Worm (Caenorhabditis elegans) whole organism, L4 larva: Measurements from ENCODE around the gene F14D7.14.

Experiments used
- F10B5.3 ChIP-seq: sonication (generic microtip); optimal IDR thresholded peaks from 2 replicates; lab custom pipeline; 2016; ENCODE audit warnings: mild to moderate bottlenecking, missing genetic modification characterization, missing compliant biosample characterization
- F26F4.8 ChIP-seq: fragments of 200-800 bp; sonication (Bioruptor generic); conservative IDR thresholded peaks from 2 replicates; pipeline ENCODE4 v1.3.6; 2022; ENCODE audit warnings: missing genetic modification characterization, missing compliant biosample characterization
- R02D3.7 ChIP-seq: fragments of 150-350 bp; sonication (generic microtip); optimal IDR thresholded peaks from 3 replicates; lab custom pipeline; 2014; ENCODE audit warnings: missing biosample characterization, missing genetic modification characterization
- T20F7.1 ChIP-seq: fragments of 200-800 bp; sonication (Bioruptor generic); optimal IDR thresholded peaks from 2 replicates; lab custom pipeline; 2018; ENCODE audit warnings: mild to moderate bottlenecking, missing genetic modification characterization, missing compliant biosample characterization
- T26A8.4 ChIP-seq: fragments of 200-800 bp; sonication (Bioruptor generic); IDR thresholded peaks from 2 replicates; pipeline ENCODE4 v1.3.6; 2022; ENCODE audit warnings: missing genetic modification characterization, missing compliant biosample characterization
- Y5F2A.4 ChIP-seq: fragments of 200-800 bp; sonication (Bioruptor generic); optimal IDR thresholded peaks from 2 replicates; lab custom pipeline; 2018; ENCODE audit warnings: mild to moderate bottlenecking, missing genetic modification characterization, missing compliant biosample characterization
- aha-1 ChIP-seq: fragments of 150-350 bp; peaks from one replicate; lab custom pipeline; 2014; ENCODE audit warnings: missing biosample characterization, missing genetic modification characterization
- arid-1 ChIP-seq: fragments of 200-800 bp; sonication (Bioruptor generic); conservative IDR thresholded peaks from 2 replicates; pipeline ENCODE4 v1.3.6; 2022; ENCODE audit warnings: missing genetic modification reagents, missing genetic modification characterization, missing compliant biosample characterization
- attf-4 ChIP-seq: sonication (generic microtip); optimal IDR thresholded peaks from 3 replicates; lab custom pipeline; 2017; ENCODE audit warnings: missing biosample characterization, missing genetic modification characterization
- ceh-20 ChIP-seq: fragments of 200-800 bp; sonication (Bioruptor generic); IDR thresholded peaks from 2 replicates; pipeline ENCODE4 v1.3.6; 2022; ENCODE audit warnings: missing genetic modification reagents, missing genetic modification characterization, missing compliant biosample characterization
- ceh-32 ChIP-seq: sonication (generic microtip); optimal IDR thresholded peaks from 2 replicates; lab custom pipeline; 2016; ENCODE audit warnings: mild to moderate bottlenecking, missing genetic modification characterization, missing compliant biosample characterization; ENCODE audit not compliant: poor library complexity
- ceh-44 ChIP-seq: fragments of 200-800 bp; sonication (Bioruptor generic); IDR thresholded peaks from 2 replicates; pipeline ENCODE4 v1.3.6; 2022; ENCODE audit warnings: missing genetic modification reagents, missing genetic modification characterization, missing compliant biosample characterization
- ceh-82 ChIP-seq: sonication (generic microtip); optimal IDR thresholded peaks from 2 replicates; lab custom pipeline; 2017; ENCODE audit warnings: missing biosample characterization, missing genetic modification characterization
- ctbp-1 ChIP-seq: fragments of 200-800 bp; sonication (Bioruptor generic); IDR thresholded peaks from 2 replicates; pipeline ENCODE4 v1.3.6; 2022; ENCODE audit warnings: missing genetic modification reagents, missing genetic modification characterization, missing compliant biosample characterization
- dmd-8 ChIP-seq: fragments of 200-800 bp; sonication (Bioruptor generic); IDR thresholded peaks from 2 replicates; pipeline ENCODE4 v1.3.6; 2022; ENCODE audit warnings: missing genetic modification characterization, missing compliant biosample characterization
- duxl-1 ChIP-seq: sonication (generic microtip); optimal IDR thresholded peaks from 2 replicates; lab custom pipeline; 2016; ENCODE audit warnings: mild to moderate bottlenecking, missing genetic modification characterization, moderate library complexity, missing compliant biosample characterization; ENCODE audit not compliant: poor library complexity
- dve-1 ChIP-seq: sonication (generic microtip); optimal IDR thresholded peaks from 2 replicates; lab custom pipeline; 2017; ENCODE audit warnings: antibody characterized with exemption, mild to moderate bottlenecking, missing genetic modification characterization, missing compliant biosample characterization; ENCODE audit not compliant: insufficient read depth
- egl-27 ChIP-seq: sonication (generic microtip); optimal IDR thresholded peaks from 3 replicates; lab custom pipeline; 2017; ENCODE audit warnings: missing biosample characterization, missing genetic modification reagents, missing genetic modification characterization
- egl-43 ChIP-seq: fragments of 200-800 bp; sonication (Bioruptor generic); IDR thresholded peaks from 2 replicates; pipeline ENCODE4 v1.3.6; 2022; ENCODE audit warnings: missing genetic modification reagents, missing genetic modification characterization, missing compliant biosample characterization
- fkh-10 ChIP-seq: fragments of 150-350 bp; optimal IDR thresholded peaks from 2 replicates; lab custom pipeline; 2014; ENCODE audit warnings: missing biosample characterization, missing genetic modification reagents, missing genetic modification characterization
- gei-8 ChIP-seq: fragments of 200-800 bp; sonication (Bioruptor generic); optimal IDR thresholded peaks from 2 replicates; lab custom pipeline; 2018; ENCODE audit warnings: mild to moderate bottlenecking, missing genetic modification characterization, missing compliant biosample characterization
- hlh-11 ChIP-seq: fragments of 200-800 bp; sonication (Bioruptor generic); optimal IDR thresholded peaks from 2 replicates; lab custom pipeline; 2018; ENCODE audit warnings: mild to moderate bottlenecking, missing genetic modification characterization, missing compliant biosample characterization
- hmg-1.1 ChIP-seq: fragments of 200-800 bp; sonication (Bioruptor generic); IDR thresholded peaks from 2 replicates; pipeline ENCODE4 v1.3.6; 2022; ENCODE audit warnings: missing genetic modification reagents, missing genetic modification characterization, missing compliant biosample characterization
- jun-1 ChIP-seq: fragments of 150-350 bp; optimal IDR thresholded peaks from 2 replicates; lab custom pipeline; 2014; ENCODE audit warnings: missing biosample characterization, missing genetic modification reagents, missing genetic modification characterization
- lin-1 ChIP-seq: fragments of 200-800 bp; sonication (Bioruptor generic); IDR thresholded peaks from 2 replicates; pipeline ENCODE4 v1.3.6; 2022; ENCODE audit warnings: missing genetic modification reagents, missing genetic modification characterization, missing compliant biosample characterization
- lin-13 ChIP-seq: fragments of 150-350 bp; optimal IDR thresholded peaks from 2 replicates; lab custom pipeline; 2014; ENCODE audit warnings: missing biosample characterization, missing genetic modification reagents, missing genetic modification characterization
- lin-15B ChIP-seq: fragments of 150-350 bp; sonication (generic microtip); optimal IDR thresholded peaks from 3 replicates; lab custom pipeline; 2014; ENCODE audit warnings: missing biosample characterization, missing genetic modification characterization
- lir-3 ChIP-seq: sonication (generic microtip); optimal IDR thresholded peaks from 2 replicates; lab custom pipeline; 2016; ENCODE audit warnings: mild to moderate bottlenecking, missing genetic modification characterization, missing compliant biosample characterization
- lsy-2 ChIP-seq, 2 experiments: fragments of 150-350 bp in 1 of 2; sonication (generic microtip) in 1 of 2; optimal IDR thresholded peaks; 2 replicates each; lab custom pipeline; 2014 to 2017; ENCODE audit warnings: missing biosample characterization in 2 of 2, missing genetic modification characterization in 2 of 2
- mep-1 ChIP-seq: fragments of 150-350 bp; sonication (generic microtip); optimal IDR thresholded peaks from 3 replicates; lab custom pipeline; 2014; ENCODE audit warnings: missing biosample characterization, missing genetic modification characterization
- mxl-2 ChIP-seq: fragments of 200-800 bp; sonication (Bioruptor generic); conservative IDR thresholded peaks from 2 replicates; pipeline ENCODE4 v1.3.6; 2022; ENCODE audit warnings: missing genetic modification reagents, missing genetic modification characterization, missing compliant biosample characterization
- mxl-3 ChIP-seq: fragments of 200-800 bp; sonication (Bioruptor generic); optimal IDR thresholded peaks from 2 replicates; lab custom pipeline; 2018; ENCODE audit warnings: mild to moderate bottlenecking, missing genetic modification characterization, missing compliant biosample characterization
- nhr-102 ChIP-seq: sonication (generic microtip); optimal IDR thresholded peaks from 2 replicates; lab custom pipeline; 2016; ENCODE audit warnings: mild to moderate bottlenecking, missing genetic modification characterization, moderate library complexity, missing compliant biosample characterization
- nhr-111 ChIP-seq: fragments of 200-800 bp; sonication (Bioruptor generic); optimal IDR thresholded peaks from 2 replicates; lab custom pipeline; 2018; ENCODE audit warnings: mild to moderate bottlenecking, missing genetic modification characterization, missing compliant biosample characterization
- nhr-25 ChIP-seq: sonication (generic microtip); optimal IDR thresholded peaks from 2 replicates; lab custom pipeline; 2017; ENCODE audit warnings: missing genetic modification characterization, mild to moderate bottlenecking, missing compliant biosample characterization, antibody characterized with exemption, moderate library complexity, borderline replicate concordance; ENCODE audit not compliant: insufficient read depth
- nhr-28 ChIP-seq: fragments of 150-350 bp; optimal IDR thresholded peaks from 2 replicates; lab custom pipeline; 2014; ENCODE audit warnings: missing biosample characterization, missing genetic modification characterization
- nhr-6 ChIP-seq: fragments of 150-350 bp; optimal IDR thresholded peaks from 2 replicates; lab custom pipeline; 2014; ENCODE audit warnings: missing biosample characterization, missing genetic modification characterization
- nhr-76 ChIP-seq: fragments of 150-350 bp; optimal IDR thresholded peaks from 2 replicates; lab custom pipeline; 2014; ENCODE audit warnings: missing biosample characterization, missing genetic modification characterization
- php-3 ChIP-seq: fragments of 200-800 bp; sonication (Bioruptor generic); IDR thresholded peaks from 2 replicates; pipeline ENCODE4 v1.3.6; 2022; ENCODE audit warnings: missing genetic modification reagents, missing genetic modification characterization, missing compliant biosample characterization
- rbr-2 ChIP-seq: sonication (generic microtip); optimal IDR thresholded peaks from 2 replicates; lab custom pipeline; 2016; ENCODE audit warnings: missing genotype, missing genetic modification characterization, missing compliant biosample characterization
- saeg-2 ChIP-seq: fragments of 200-800 bp; sonication (Bioruptor generic); IDR thresholded peaks from 2 replicates; pipeline ENCODE4 v1.3.6; 2022; ENCODE audit warnings: missing genetic modification reagents, missing genetic modification characterization, missing compliant biosample characterization
- skn-1 ChIP-seq: fragments of 150-350 bp; optimal IDR thresholded peaks from 2 replicates; lab custom pipeline; 2014; ENCODE audit warnings: missing biosample characterization, missing genetic modification characterization
- snpc-1.2 ChIP-seq: fragments of 200-800 bp; sonication (Bioruptor generic); IDR thresholded peaks from 2 replicates; pipeline ENCODE4 v1.3.6; 2022; ENCODE audit warnings: missing genetic modification reagents, missing genetic modification characterization, missing compliant biosample characterization
- spr-1 ChIP-seq: sonication (generic microtip); optimal IDR thresholded peaks from 2 replicates; lab custom pipeline; 2016; ENCODE audit warnings: mild to moderate bottlenecking, missing genetic modification characterization, missing compliant biosample characterization
- spr-3 ChIP-seq: fragments of 200-800 bp; sonication (Bioruptor generic); optimal IDR thresholded peaks from 2 replicates; lab custom pipeline; 2018; ENCODE audit warnings: mild to moderate bottlenecking, missing genetic modification characterization, missing compliant biosample characterization
- tra-1 ChIP-seq: fragments of 200-800 bp; sonication (Bioruptor generic); IDR thresholded peaks from 2 replicates; pipeline ENCODE4 v1.3.6; 2022; ENCODE audit warnings: missing genetic modification reagents, missing genetic modification characterization, missing compliant biosample characterization
- unc-62 ChIP-seq, 3 experiments: fragments of 150-350 bp in 1 of 3; sonication (generic microtip); optimal IDR thresholded peaks in 2 of 3; peaks in 1 of 3; 1 replicate in 1 of 3; 2 replicates in 2 of 3; lab custom pipeline; 2014 to 2017; ENCODE audit warnings: missing biosample characterization in 3 of 3, missing genetic modification characterization in 3 of 3, missing genetic modification reagents in 3 of 3, missing genotype in 1 of 3
- zfp-2 ChIP-seq: sonication (generic microtip); optimal IDR thresholded peaks from 2 replicates; lab custom pipeline; 2016; ENCODE audit warnings: mild to moderate bottlenecking, missing genetic modification characterization, missing compliant biosample characterization
- zfp-3 ChIP-seq: fragments of 200-800 bp; sonication (Bioruptor generic); conservative IDR thresholded peaks from 2 replicates; pipeline ENCODE4 v1.3.6; 2022; ENCODE audit warnings: missing genetic modification reagents, missing genetic modification characterization, missing compliant biosample characterization
- zip-2 ChIP-seq: fragments of 150-350 bp; optimal IDR thresholded peaks from 2 replicates; lab custom pipeline; 2014; ENCODE audit warnings: missing biosample characterization, missing genetic modification characterization

The F14D7.14 gene

ce11 chrV:14347234-14347826 lies 37.6 kb downstream of the F14D7.14 start, which contains the start of gene cept-2 (continued):
- no peak for TF ChIP-seq dmd-8 (GFP tag; lab: Robert Waterston, UW)
- TF ChIP-seq skn-1 (tag; lab: Kevin White, UChicago), result no peak
- no peak for TF ChIP-seq egl-27 (tag; lab: Kevin White, UChicago)
- TF ChIP-seq F10B5.3 (tag; lab: Kevin White, UChicago), result no peak
- TF ChIP-seq nhr-28 (tag; lab: Kevin White, UChicago), result peak; percentile 88
- TF ChIP-seq hlh-11 (tag; lab: Kevin White, UChicago), result peak; percentile 85
- 0 out of 2 replicates have a peak, but pooled peaks have one; percentile 48 for TF ChIP-seq zfp-3 (GFP tag; lab: Robert Waterston, UW)
- TF ChIP-seq ceh-82 (tag; lab: Kevin White, UChicago), result no peak
- peak; percentile 85 for TF ChIP-seq hmg-1.1 (GFP tag; lab: Robert Waterston, UW)
- TF ChIP-seq lir-3, result no peak
- TF ChIP-seq ceh-20 (GFP tag; lab: Robert Waterston, UW), result peak; percentile 88
- TF ChIP-seq T26A8.4 (GFP tag; lab: Robert Waterston, UW), result peak; percentile 82
- TF ChIP-seq tra-1 (GFP tag; lab: Robert Waterston, UW), result peak; percentile 48; the same call in 1 of the 2 replicates
- TF ChIP-seq snpc-1.2, result peak; percentile 58; the same call in 1 of the 2 replicates
- TF ChIP-seq lsy-2 (tag; optimal IDR thresholded peaks at IDR 0.05; lab: Kevin White, UChicago), result peak; percentile 73 to 95
- TF ChIP-seq unc-62 (GFP tag; optimal IDR thresholded peaks at IDR 0.05 in 1 of 2; lab: Kevin White, UChicago), result no peak
- no peak for TF ChIP-seq unc-62 (tag; optimal IDR thresholded peaks at IDR 0.05; lab: Kevin White, UChicago)
- peak; percentile 77 for TF ChIP-seq ctbp-1 (GFP tag; lab: Robert Waterston, UW)
- TF ChIP-seq Y5F2A.4 (GFP tag; lab: Kevin White, UChicago), result no peak
- TF ChIP-seq nhr-6 (tag; lab: Kevin White, UChicago), result peak; percentile 100
- TF ChIP-seq lin-15B (tag; lab: Kevin White, UChicago), result no peak
- peak; percentile 94 for TF ChIP-seq rbr-2 (tag; lab: Kevin White, UChicago)
- no peak for TF ChIP-seq jun-1 (tag; lab: Kevin White, UChicago)
- no peak for TF ChIP-seq mep-1 (tag; lab: Kevin White, UChicago)
- peak; percentile 97 for TF ChIP-seq aha-1
- peak; percentile 59 for TF ChIP-seq zip-2
- no peak for TF ChIP-seq arid-1 (GFP tag; lab: Robert Waterston, UW)
- no peak for TF ChIP-seq gei-8 (GFP tag; lab: Kevin White, UChicago)
- peak; percentile 76 for TF ChIP-seq spr-1 (tag; lab: Kevin White, UChicago)
- no peak for TF ChIP-seq spr-3 (GFP tag; lab: Kevin White, UChicago)
- no peak for TF ChIP-seq ceh-32 (tag; lab: Kevin White, UChicago)
- peak; percentile 92 for TF ChIP-seq duxl-1 (tag; lab: Kevin White, UChicago)
- peak; percentile 53; the same call in 1 of the 2 replicates for TF ChIP-seq php-3
- peak; percentile 89 for TF ChIP-seq lin-13
- peak; percentile 94 for TF ChIP-seq fkh-10 (GFP tag; lab: Kevin White, UChicago)
- TF ChIP-seq T20F7.1 (GFP tag; lab: Kevin White, UChicago), result peak; percentile 86
- peak; percentile 62; the same call in 1 of the 2 replicates for TF ChIP-seq egl-43 (GFP tag; lab: Robert Waterston, UW)
- TF ChIP-seq lin-1 (GFP tag; lab: Robert Waterston, UW), result no peak
- TF ChIP-seq nhr-111 (GFP tag; lab: Kevin White, UChicago), result no peak
- no peak for TF ChIP-seq F26F4.8 (GFP tag; lab: Robert Waterston, UW)
- no peak for TF ChIP-seq saeg-2
- TF ChIP-seq R02D3.7 (tag; lab: Kevin White, UChicago), result no peak
- peak; percentile 97 for TF ChIP-seq dve-1 (tag; lab: Kevin White, UChicago)
- TF ChIP-seq zfp-2 (tag; lab: Kevin White, UChicago), result peak; percentile 70
- no peak for TF ChIP-seq nhr-102 (tag; lab: Kevin White, UChicago)
- TF ChIP-seq mxl-2 (GFP tag; lab: Robert Waterston, UW), result no peak
- TF ChIP-seq nhr-25, result peak; percentile 15
- peak; percentile 74; the same call in 1 of the 2 replicates for TF ChIP-seq ceh-44
- TF ChIP-seq attf-4 (tag; lab: Kevin White, UChicago), result no peak
- TF ChIP-seq nhr-76, result no peak
- peak; percentile 50 for TF ChIP-seq mxl-3 (GFP tag; lab: Kevin White, UChicago)
